Fruit fly (Drosophila melanogaster): Measurements from ENCODE around the gene ranshi.
A peak's percentile ranks its signal among the peaks of the same experiment; 100 is the strongest.

The ranshi gene

dm6 chr3R:8697772-8698259, 31.7 kb downstream of the ranshi start, which contains the start of gene hb (continued):
- no peak for TF ChIP-seq usp (GFP tag; optimal IDR thresholded peaks at IDR 0.05)

dm6 chr3R:8694110-8694826, 35.2 kb downstream of the ranshi start:
- TF ChIP-seq CG10543 (GFP tag; optimal IDR thresholded peaks at IDR 0.05) (peak; percentile 45), Hr3 (GFP tag; optimal IDR thresholded peaks at IDR 0.05) (no peak), CG4404 (GFP tag; IDR thresholded peaks at IDR 0.05) (no peak), insv (GFP tag; optimal IDR thresholded peaks at IDR 0.05) (no peak), Scr (GFP tag; IDR thresholded peaks at IDR 0.05; ENCODE audit: partially characterized antibody) (no peak), bab2 (GFP tag; optimal IDR thresholded peaks at IDR 0.05) (no peak), crol (GFP tag; IDR thresholded peaks at IDR 0.05) (no peak), Xrp1 (GFP tag; IDR thresholded peaks at IDR 0.05) (no peak), CG8388 (GFP tag; optimal IDR thresholded peaks at IDR 0.05) (no peak), psq (GFP tag; optimal IDR thresholded peaks at IDR 0.05) (no peak), dm (GFP tag; optimal IDR thresholded peaks at IDR 0.05) (no peak), YL-1 (GFP tag; optimal IDR thresholded peaks at IDR 0.05) (no peak), odd (GFP tag; optimal IDR thresholded peaks at IDR 0.05) (peak; percentile 55), peb (GFP tag; IDR thresholded peaks at IDR 0.05) (no peak), dpn (GFP tag; optimal IDR thresholded peaks at IDR 0.05) (peak in 1 of 2 experiments; percentile 10), chm (GFP tag; IDR thresholded peaks at IDR 0.05) (peak; percentile 50; the same call in 1 of the 2 replicates), hth (optimal IDR thresholded peaks at IDR 0.05) (no peak), B-H1 (GFP tag; IDR thresholded peaks at IDR 0.05) (no peak), exex (tag; optimal IDR thresholded peaks at IDR 0.05) (no peak), CG14050 (GFP tag; IDR thresholded peaks at IDR 0.05) (no peak), pfk (GFP tag; optimal IDR thresholded peaks at IDR 0.05) (peak; percentile 33), CG2889 (GFP tag; IDR thresholded peaks at IDR 0.05) (no peak), Oaz (GFP tag; IDR thresholded peaks at IDR 0.05) (0 out of 2 replicates have a peak, but pooled peaks have one; percentile 18), hkb (optimal IDR thresholded peaks at IDR 0.05) (no peak), hkb (GFP tag; IDR thresholded peaks at IDR 0.05) (no peak), yki (optimal IDR thresholded peaks at IDR 0.05) (no peak), al (GFP tag; IDR thresholded peaks at IDR 0.05) (no peak), Sox100B (GFP tag; optimal IDR thresholded peaks at IDR 0.05) (no peak), maf-S (GFP tag; optimal IDR thresholded peaks at IDR 0.05) (no peak), nmo (GFP tag; optimal IDR thresholded peaks at IDR 0.05) (no peak), bigmax (GFP tag; optimal IDR thresholded peaks at IDR 0.05) (no peak), z (GFP tag; IDR thresholded peaks at IDR 0.05) (peak; percentile 89), zen (tag; optimal IDR thresholded peaks at IDR 0.05) (no peak), Poxn (GFP tag; IDR thresholded peaks at IDR 0.05) (no peak), ken (GFP tag; IDR thresholded peaks at IDR 0.05) (no peak), Sry-β (GFP tag; optimal IDR thresholded peaks at IDR 0.05) (no peak), CG5953 (GFP tag; IDR thresholded peaks at IDR 0.05) (no peak), zen2 (GFP tag; IDR thresholded peaks at IDR 0.05; ENCODE audit: partially characterized antibody) (no peak), Chrac-16 (GFP tag; optimal IDR thresholded peaks at IDR 0.05) (no peak), Ssrp (tag; optimal IDR thresholded peaks at IDR 0.05) (no peak), Gug (GFP tag; IDR thresholded peaks at IDR 0.05) (no peak), CG17359 (tag; optimal IDR thresholded peaks at IDR 0.05) (peak; percentile 84), CG16863 (GFP tag; optimal IDR thresholded peaks at IDR 0.05) (no peak), CG6683 (GFP tag; optimal IDR thresholded peaks at IDR 0.05) (no peak), CG2120 (GFP tag; optimal IDR thresholded peaks at IDR 0.05) (no peak), CG12071 (GFP tag; optimal IDR thresholded peaks at IDR 0.05) (peak; percentile 63), ap (GFP tag; IDR thresholded peaks at IDR 0.05) (no peak), Nf-YA (GFP tag; IDR thresholded peaks at IDR 0.05) (no peak), sqz (GFP tag; optimal IDR thresholded peaks at IDR 0.05) (peak; percentile 93)

Data from whole organism, embryonic.